Worm (Caenorhabditis elegans): ENCODE measurements around the gene laf-1.

Gene laf-1

ce11 chrIII:2778655-2779054, at the start of gene laf-1:
Gene laf-1 (minus strand): TSS chrIII:2779053.
- TF ChIP-seq him-1 (tag; optimal IDR thresholded peaks at IDR 0.05) = no peak
- TF ChIP-seq dao-5 (tag; optimal IDR thresholded peaks at IDR 0.05) = no peak
- no peak for TF ChIP-seq W03F9.2 (tag; optimal IDR thresholded peaks at IDR 0.05)

- TF ChIP-seq dao-5 (tag; optimal IDR thresholded peaks at IDR 0.05) (no peak), W03F9.2 (tag; optimal IDR thresholded peaks at IDR 0.05) (no peak), him-1 (tag; optimal IDR thresholded peaks at IDR 0.05) (no peak)
These were observed 47.9 kb upstream of the laf-1 start, which contains the start of gene Y71H2AM.1 for ce11 chrIII:2826770-2827169. Gene Y71H2AM.1 (plus strand): TSS chrIII:2827070.

DNA sequence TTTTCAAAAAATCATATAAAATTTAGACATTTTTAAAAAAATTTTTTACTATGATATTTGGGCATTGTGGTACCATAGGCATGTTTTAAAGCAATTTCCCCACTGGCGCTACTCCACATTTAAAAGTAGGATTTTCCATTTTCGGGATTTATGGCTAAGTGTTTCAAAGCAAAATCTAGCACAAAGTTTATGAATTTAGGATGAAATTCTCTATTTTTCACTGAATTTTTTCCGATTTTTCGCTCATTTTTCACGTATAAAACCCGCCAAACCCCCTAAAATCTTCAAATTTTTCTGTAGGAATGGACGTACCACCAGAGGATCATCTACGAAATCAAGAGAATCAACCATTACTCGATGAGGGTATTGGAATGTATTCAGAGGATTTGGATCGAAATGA, 40.1 kb upstream of the laf-1 start, which contains the start of gene pipp-4P:
Gene pipp-4P (plus strand): TSS at position 301 of the 400 bp plus-strand sequence.
- TF ChIP-seq him-1 (tag; optimal IDR thresholded peaks at IDR 0.05) (no peak), W03F9.2 (tag; optimal IDR thresholded peaks at IDR 0.05) (no peak), dao-5 (tag; optimal IDR thresholded peaks at IDR 0.05) (no peak)

ce11 chrIII:2817847-2818246, 39.0 kb upstream of the laf-1 start:
- TF ChIP-seq dao-5 (tag; optimal IDR thresholded peaks at IDR 0.05) = no peak
- TF ChIP-seq him-1 (tag; optimal IDR thresholded peaks at IDR 0.05) = no peak
- no peak for TF ChIP-seq W03F9.2 (tag; optimal IDR thresholded peaks at IDR 0.05)

DNA sequence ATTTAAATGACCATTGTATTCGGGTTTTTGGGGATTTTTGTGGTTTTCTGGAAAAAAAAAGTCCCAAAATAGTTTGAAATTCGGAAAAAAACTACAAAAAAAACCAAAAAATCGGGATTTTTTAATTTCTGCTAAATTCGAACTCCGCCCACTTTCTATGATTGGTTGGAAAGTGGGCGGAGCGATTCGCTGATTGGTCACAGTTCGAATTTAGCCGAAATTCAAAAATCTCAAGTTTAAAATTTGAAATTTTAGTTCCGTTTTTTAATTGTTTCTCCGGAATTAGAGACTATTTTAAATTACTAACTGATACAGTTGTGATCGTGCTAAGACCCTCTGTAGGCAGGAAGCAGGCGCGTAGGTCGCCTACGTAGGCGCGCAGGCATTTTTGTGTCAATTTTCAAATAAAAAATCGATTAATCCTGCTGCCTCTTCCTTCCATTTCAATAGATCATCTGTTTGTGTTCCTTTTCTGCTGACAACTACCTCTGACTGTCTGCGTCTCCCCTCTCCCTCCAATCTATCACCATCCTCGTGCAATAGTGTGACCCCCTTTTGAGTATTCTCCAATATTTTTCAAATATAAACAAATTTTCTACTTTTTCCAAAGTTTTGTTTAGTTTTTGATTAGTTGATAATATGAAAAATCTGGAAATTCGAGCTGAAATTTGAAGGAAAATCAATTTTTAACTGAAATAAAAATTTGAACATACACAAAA, 37.5 kb upstream of the laf-1 start:
- TF ChIP-seq dao-5 (tag; optimal IDR thresholded peaks at IDR 0.05) (no peak), W03F9.2 (tag; optimal IDR thresholded peaks at IDR 0.05) (no peak), him-1 (tag; optimal IDR thresholded peaks at IDR 0.05) (no peak)

DNA sequence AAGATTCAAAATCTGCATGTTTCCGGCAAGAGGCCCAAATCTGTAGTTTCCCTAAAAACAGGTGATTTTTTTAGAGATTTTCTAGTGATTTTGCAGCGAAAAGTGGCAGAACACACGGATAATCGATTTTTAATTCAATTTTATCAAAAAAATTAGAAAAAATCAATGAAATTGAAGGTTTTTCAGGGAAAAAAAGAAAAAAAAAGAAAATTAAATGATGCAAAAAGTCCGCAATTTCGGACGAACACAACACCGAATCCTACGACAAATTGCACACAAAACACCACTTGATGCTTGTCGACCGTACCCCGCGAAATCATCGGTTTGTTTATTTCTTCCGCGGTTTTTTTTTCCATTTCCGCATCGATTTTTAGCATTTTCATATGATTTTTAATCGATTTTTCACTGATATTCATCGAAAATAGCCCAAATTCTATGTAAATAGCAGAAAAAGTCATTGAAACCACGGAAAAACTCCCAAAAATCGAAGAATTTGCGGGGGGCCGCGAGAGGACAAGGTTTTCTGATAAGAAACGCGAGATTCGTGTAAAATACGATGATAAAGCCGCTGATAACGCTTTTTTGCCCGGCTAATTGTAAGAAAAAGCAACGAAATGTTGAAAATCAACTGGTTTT, 36.2 kb upstream of the laf-1 start, which contains the start of gene tufm-1:
Gene tufm-1 (minus strand): TSS at position 51 of the 636 bp plus-strand sequence.
- TF ChIP-seq him-1 (tag; optimal IDR thresholded peaks at IDR 0.05) (no peak), W03F9.2 (tag; optimal IDR thresholded peaks at IDR 0.05) (peak; percentile 77)

ce11 chrIII:2811410-2811809, 32.6 kb upstream of the laf-1 start:
- TF ChIP-seq him-1 (tag; optimal IDR thresholded peaks at IDR 0.05) = no peak
- no peak for TF ChIP-seq W03F9.2 (tag; optimal IDR thresholded peaks at IDR 0.05)
- TF ChIP-seq dao-5 (tag; optimal IDR thresholded peaks at IDR 0.05) = no peak

DNA sequence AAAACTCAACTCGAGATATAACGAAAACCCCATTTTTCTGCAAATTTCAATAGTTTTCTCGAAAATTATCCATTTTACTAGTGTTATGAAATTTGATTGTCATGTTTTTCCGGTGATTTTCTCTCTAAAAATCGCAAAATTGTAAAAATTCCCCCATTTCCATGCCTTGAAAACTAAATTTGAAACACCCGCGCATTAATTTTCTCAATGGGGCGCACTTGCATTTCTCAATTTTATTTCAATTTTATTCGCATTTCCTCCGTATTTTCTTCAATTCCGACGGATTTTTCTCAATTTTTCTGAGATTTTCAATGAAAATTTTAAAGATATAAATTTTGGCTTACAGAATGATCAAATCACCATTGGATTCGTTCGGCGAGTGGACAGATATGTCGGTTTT, 26.2 kb upstream of the laf-1 start, which contains the start of gene Y71H2AM.3:
Gene Y71H2AM.3 (plus strand): TSS at position 347 of the 400 bp plus-strand sequence.
- TF ChIP-seq him-1 (tag; optimal IDR thresholded peaks at IDR 0.05) (no peak), W03F9.2 (tag; optimal IDR thresholded peaks at IDR 0.05) (no peak), dao-5 (tag; optimal IDR thresholded peaks at IDR 0.05) (no peak)

DNA sequence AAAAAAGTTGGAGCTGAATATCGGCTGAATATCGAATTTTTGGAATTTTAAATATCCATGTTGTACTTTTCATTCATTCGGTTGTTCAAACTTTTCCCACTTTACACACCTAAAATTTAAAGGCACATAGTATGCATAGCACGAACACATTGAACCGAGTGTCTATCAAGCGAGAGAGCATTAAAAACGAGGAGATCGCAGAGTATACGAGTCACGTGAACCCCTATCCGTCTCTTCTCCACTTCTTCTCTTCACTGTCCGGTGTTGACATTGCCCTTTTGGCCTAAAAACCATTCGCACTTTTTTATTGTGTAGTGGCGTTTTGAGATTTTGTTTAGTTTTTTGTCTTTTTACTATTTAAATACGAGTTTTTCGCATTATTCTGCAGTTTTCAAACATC, 25.6 kb upstream of the laf-1 start:
- TF ChIP-seq him-1 (tag; optimal IDR thresholded peaks at IDR 0.05) (no peak), W03F9.2 (tag; optimal IDR thresholded peaks at IDR 0.05) (peak; percentile 47)

- TF ChIP-seq W03F9.2 (tag; optimal IDR thresholded peaks at IDR 0.05) (no peak), dao-5 (tag; optimal IDR thresholded peaks at IDR 0.05) (no peak), him-1 (tag; optimal IDR thresholded peaks at IDR 0.05) (no peak)
These were observed 23.1 kb upstream of the laf-1 start, which contains the start of the genes twk-45 and Y71H2AM.25 for ce11 chrIII:2801800-2802515. Gene twk-45 (minus strand): TSS chrIII:2801900. Gene Y71H2AM.25 (plus strand): TSS chrIII:2802465.

DNA sequence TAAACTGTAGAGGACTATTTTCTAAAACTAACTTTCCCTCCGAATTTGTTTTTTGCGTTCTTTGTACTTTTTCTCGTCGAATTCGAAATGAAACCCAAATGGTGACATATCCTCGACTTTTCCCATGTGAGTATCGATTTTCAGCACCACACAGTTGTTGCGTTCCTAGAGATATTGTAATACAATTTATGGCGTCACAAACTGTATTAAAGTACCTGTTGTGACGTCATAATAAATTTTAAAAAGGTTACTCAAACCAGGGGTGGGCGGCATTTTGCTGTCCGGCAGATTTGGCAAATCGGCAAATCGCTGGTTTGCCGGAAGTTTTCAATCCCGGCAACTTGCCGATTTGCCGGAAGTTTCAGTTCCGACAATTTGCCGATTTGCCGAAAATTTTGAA, 21.9 kb upstream of the laf-1 start:
- TF ChIP-seq dao-5 (tag; optimal IDR thresholded peaks at IDR 0.05) = no peak
- TF ChIP-seq W03F9.2 (tag; optimal IDR thresholded peaks at IDR 0.05) = no peak
- TF ChIP-seq him-1 (tag; optimal IDR thresholded peaks at IDR 0.05) = no peak

- TF ChIP-seq W03F9.2 (tag; optimal IDR thresholded peaks at IDR 0.05) = no peak
- TF ChIP-seq him-1 (tag; optimal IDR thresholded peaks at IDR 0.05) = no peak
- no peak for TF ChIP-seq dao-5 (tag; optimal IDR thresholded peaks at IDR 0.05)
These were observed 16.7 kb upstream of the laf-1 start for ce11 chrIII:2795442-2796023.

DNA sequence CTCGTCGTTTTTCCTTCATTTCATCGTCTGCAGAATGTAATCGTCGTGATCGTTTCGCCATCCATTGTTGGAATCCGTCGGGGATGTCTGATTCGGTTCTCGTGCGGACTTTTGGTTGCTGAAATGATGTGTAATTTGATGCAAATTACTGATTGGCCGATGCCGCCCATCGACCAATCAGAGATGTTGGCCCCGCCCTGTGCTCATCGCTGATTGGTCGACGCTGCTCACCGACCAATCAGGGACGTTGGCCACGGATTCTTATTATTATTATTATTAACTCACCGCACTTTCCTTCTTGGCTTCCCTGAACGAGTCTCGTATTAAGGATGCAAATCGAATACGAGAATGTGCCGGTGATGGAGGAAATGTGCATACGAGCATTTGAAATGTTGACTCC, 15.2 kb upstream of the laf-1 start:
- TF ChIP-seq dao-5 (tag; optimal IDR thresholded peaks at IDR 0.05) (no peak), W03F9.2 (tag; optimal IDR thresholded peaks at IDR 0.05) (no peak)
